Worm (Caenorhabditis elegans) whole organism, L4/young adult: ENCODE measurements around the gene ZK688.4.

Experiments
- W03F9.2 ChIP-seq: fragments of 150-350 bp; optimal IDR thresholded peaks from 2 replicates; lab custom pipeline; 2014; ENCODE audit warnings: missing biosample characterization, missing genetic modification characterization
- dao-5 ChIP-seq: sonication (generic microtip); optimal IDR thresholded peaks from 2 replicates; lab custom pipeline; 2016; ENCODE audit warnings: missing genotype, missing genetic modification characterization, moderate library complexity, missing compliant biosample characterization
- him-1 ChIP-seq: sonication (generic microtip); optimal IDR thresholded peaks from 2 replicates; lab custom pipeline; 2016; ENCODE audit warnings: missing genotype, missing genetic modification reagents, missing genetic modification characterization, missing compliant biosample characterization

The ZK688.4 gene

DNA sequence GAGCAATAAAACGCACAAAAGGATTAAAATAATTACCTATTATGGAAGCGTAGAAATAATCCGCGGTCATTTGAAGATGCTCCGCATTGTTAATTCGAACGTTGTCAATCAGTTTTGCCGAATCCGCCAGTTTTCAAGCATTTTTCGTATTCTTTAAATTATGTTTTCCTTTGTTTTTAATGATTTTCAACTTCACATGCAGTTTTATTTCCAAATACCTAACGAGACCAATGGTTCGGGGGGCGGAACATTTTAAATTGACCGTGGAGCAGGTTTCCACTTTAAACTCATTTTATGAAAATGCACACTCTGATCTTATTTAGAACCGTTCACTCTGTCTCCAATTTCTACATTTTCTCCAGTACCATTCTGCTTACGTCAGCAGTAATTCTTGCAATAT is at the start of gene ZK688.4:
TSS of gene ZK688.4 (plus strand) at position 301 of the 400 bp plus-strand sequence.
- TF ChIP-seq W03F9.2 (tag; lab: Kevin White, UChicago) (no peak), dao-5 (no peak), him-1 (no peak)

DNA sequence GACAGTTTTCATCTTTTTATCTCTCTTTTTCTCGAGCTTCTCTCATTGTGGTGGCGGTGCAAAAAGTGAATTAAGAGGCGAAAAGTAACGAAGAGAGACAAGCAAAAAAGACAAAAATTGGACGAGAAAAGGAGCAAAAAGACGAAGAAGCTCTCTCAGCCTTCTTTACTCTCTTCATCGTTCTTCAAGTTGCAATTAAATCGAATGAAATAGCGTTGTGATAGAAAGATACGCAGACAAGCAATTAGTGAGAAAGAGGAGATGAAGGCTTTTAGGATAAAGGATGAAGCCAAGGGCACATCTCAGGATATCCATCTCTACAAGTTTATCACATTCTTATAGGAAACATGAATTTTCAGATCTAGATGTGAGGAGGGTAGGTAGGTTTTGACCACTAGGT is 46.7 kb upstream of the ZK688.4 start:
- TF ChIP-seq W03F9.2 (tag; lab: Kevin White, UChicago) = no peak
- TF ChIP-seq dao-5 = no peak
- TF ChIP-seq him-1 = no peak

DNA sequence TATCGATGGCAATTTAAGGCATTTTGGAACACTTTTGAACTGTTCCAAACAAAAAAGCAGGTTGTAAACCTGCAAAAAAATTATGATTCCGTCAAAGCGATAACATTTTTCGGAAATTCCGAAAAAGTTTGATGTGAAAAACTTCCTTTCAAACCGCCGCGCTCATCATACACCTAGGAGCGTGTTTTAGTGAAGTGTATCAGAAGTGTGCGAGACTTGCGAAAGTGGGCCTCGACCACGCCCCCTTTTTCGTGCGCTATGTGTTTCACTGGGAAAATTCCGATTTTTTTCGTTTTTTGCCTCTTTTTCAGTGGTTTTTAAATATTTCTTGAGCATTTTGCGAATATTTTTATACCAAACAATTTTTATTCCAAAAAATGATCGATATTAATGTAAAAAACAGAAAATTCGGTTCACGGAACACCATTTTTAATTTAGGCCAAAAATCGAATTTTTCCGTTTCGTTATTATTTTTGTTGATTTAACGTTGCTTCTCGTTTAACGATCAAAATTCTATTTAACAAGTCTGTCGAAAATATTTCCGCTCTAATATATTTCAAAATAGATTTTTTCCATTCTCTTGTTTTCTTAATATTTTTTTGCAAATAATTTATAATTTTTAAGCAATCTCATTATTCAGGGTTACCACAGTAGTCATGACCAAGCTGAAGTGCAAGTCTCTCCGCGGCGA is 40.2 kb upstream of the ZK688.4 start, which contains the start of gene rpl-35:
TSS of gene rpl-35 (plus strand) at position 641 of the 691 bp plus-strand sequence.
- TF ChIP-seq W03F9.2 (tag; lab: Kevin White, UChicago) = peak; percentile 99
- TF ChIP-seq him-1 = peak; percentile 99
- peak; percentile 79 for TF ChIP-seq dao-5

DNA sequence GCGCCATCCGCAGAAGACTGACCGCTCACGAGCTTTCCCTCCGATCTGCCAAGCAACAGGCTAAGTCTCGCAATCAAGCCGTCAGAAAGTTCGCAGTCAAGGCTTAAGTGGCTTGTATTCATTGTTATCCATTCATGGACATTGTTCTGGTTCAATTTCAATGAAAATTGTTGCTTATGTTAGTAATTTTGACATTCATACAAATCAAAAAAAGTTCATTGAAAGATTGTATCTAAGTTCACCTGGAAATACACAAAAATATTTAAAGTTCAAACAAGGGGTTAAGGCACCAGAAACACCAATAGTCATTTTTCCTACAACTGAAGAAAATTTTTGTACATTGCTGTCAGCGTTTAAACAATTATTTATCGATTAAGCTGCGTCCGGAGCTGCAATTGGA is 39.4 kb upstream of the ZK688.4 start:
- TF ChIP-seq him-1 = no peak
- TF ChIP-seq W03F9.2 (tag; lab: Kevin White, UChicago) = no peak
- TF ChIP-seq dao-5 = no peak

DNA sequence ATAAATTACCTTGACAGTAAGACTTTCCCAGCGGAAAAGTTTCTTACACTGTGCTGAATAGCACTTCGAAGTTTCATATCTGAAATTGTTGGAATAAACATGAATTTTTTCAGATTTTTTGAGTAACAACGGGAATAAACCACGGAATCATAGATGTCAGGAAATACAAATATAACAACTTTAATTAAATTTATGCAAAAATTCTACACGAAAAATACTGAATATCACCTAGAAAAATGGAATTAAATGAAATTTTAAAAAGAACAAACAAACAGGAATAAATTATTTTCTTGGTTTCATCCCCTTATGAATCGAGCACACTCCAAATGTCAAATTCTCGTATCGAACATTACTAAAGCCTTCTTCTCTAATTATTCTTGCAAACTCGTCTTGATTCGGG is 37.7 kb upstream of the ZK688.4 start, which contains the start of gene tag-307:
TSS of gene tag-307 (minus strand) at position 101 of the 400 bp plus-strand sequence.
- TF ChIP-seq him-1 (no peak), dao-5 (no peak), W03F9.2 (tag; lab: Kevin White, UChicago) (no peak)

DNA sequence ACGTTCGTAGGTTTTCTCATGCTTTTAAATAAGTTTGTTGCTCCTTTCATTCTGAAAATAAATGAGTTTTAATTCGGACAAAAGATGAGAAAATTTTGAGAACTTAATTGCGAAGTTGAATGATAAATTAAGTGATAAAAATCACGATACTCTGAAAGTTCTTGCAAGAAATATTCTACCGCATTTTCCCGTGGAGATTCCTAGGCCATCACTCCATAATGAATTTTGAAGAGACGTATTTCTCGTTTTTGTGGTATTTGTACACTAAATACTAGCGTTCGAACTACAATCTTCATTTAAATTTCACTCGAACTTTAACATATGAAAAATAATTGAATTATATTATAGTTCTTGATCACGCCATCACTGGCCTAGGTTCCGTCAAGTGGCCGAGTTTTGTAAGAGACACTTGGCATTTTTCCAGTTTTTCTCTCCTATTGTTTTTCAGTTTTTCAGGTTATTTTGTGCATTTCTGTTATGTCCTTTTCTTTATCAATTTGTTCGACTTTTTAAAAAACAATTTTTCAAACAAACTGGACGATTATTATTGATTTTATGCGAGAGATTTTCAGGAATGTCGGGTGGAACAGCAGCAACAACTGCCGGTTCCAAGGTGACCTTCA is 36.3 kb upstream of the ZK688.4 start, which contains the start of the genes coq-5 and ufm-1:
TSS of gene coq-5 (minus strand) at position 51 of the 623 bp plus-strand sequence.
TSS of gene ufm-1 (plus strand) at position 573 of the 623 bp plus-strand sequence.
- TF ChIP-seq dao-5 (no peak), him-1 (peak; percentile 21)

DNA sequence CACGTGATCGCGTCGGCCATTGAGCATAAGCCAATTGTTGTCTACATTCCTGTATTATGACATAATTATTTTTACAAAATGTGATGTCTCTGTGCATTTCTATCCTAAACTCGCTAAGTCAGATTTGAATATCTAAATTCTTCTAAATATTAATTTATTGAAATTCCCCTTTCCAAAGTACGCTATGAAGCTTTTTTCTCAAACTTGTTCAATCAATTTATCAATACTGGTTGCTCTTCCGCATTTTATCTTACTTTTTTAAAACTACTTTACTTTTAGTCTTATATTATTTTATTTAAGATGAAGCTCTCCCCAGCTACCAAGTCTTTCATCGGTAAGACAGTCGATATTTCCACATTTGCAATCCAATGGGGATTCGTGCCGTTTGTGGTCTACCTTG is 35.5 kb upstream of the ZK688.4 start, which contains the start of gene tomm-7:
TSS of gene tomm-7 (plus strand) at position 301 of the 400 bp plus-strand sequence.
- TF ChIP-seq dao-5 (no peak), W03F9.2 (tag; lab: Kevin White, UChicago) (no peak), him-1 (no peak)

DNA sequence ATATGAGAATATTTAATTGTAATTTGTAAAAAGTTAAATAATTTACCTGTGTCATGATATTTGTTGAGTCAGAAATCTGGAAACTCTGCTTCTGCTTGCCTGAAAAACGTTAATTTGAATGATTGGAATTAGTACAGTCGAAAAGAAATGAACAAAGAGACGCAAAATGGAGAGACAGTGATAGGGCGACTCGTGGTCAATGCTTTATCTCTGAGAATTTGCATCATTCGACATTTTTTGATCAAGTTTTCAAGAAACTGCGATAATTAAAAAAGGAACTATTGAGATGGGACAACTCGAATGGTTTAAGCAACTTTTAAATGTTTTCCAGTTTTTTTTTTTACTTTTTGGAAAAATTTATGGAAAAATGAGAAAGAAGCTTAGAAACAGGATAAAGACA is 33.9 kb upstream of the ZK688.4 start, which contains the start of gene cuc-1:
TSS of gene cuc-1 (minus strand) at position 101 of the 400 bp plus-strand sequence.
- TF ChIP-seq W03F9.2 (tag; lab: Kevin White, UChicago) = no peak
- no peak for TF ChIP-seq him-1
- TF ChIP-seq dao-5 = no peak

DNA sequence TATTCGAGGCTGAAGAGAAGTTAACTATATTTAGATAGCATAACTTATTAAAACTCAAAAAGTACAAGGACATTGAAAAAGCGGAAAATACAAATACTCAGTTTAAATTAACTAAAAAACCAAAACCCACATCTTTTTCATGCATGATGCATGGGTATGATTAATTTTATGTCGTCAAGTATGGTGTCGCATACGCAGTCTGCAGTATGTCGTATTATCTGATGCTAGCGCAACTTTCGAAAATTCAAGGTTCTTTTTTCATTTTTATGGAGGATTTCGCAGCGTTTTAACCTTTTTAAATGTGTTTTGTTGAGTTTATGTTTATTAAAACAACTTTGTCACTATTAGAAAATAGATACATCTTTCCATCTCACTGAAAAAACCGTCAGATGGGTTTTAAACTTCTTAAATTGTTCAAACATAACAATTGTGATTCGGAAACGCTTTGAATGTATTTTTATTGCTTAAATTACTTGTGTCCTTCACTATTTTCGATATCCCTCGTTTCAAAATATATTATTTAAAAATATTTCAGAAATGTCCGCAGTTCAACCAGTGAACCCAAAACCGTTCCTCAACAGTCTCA is 33.2 kb upstream of the ZK688.4 start, which contains the start of gene snr-5:
TSS of gene snr-5 (plus strand) at position 536 of the 586 bp plus-strand sequence.
- no peak for TF ChIP-seq W03F9.2 (tag; lab: Kevin White, UChicago)
- TF ChIP-seq dao-5 = no peak
- TF ChIP-seq him-1 = no peak

DNA sequence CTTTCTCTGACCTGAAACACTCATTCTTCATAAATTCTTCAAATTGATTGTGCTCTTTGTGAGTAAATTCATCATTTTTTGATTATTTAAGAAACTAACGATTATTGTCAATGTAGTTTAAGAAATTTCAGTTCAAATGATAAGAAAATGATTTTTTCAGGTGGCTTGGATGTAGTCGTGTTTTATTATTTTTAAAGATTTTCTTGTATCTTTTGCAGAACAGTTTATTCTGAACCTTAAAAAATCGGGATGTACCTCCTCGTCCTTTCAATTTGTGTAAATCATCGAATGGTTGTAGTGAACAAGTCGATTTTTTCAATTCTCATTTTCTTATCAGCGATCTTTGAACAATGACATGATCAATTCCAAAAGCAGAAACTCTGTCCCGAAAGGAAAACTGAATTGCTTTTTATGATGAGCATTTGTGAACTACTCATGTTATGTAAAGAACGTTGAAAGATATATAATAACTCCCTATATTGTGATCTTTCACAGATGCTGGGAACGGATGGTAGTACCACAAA is 29.5 kb upstream of the ZK688.4 start, which contains the start of gene slc-17.3:
TSS of gene slc-17.3 (minus strand) at position 51 of the 524 bp plus-strand sequence.
- TF ChIP-seq W03F9.2 (tag; lab: Kevin White, UChicago) = no peak

DNA sequence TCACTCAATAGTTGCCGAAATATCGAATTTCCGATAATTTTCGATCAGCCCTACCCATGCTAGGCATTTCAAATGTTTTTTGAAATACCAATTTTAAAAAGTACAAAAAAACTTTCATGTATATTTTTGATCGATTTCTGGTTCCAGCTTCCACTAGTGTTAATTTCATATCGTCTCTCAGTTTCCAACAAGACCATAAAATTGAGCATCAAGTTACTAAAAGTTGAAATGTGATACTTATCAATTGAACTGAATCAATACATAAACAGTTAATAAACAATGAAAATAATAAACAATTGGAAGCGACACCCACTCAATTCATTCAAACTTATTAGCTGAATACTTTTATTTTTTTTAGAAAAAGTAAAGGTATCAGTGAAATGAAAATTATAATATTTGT is 28.6 kb upstream of the ZK688.4 start, which contains the start of gene cup-4:
TSS of gene cup-4 (plus strand) at position 301 of the 400 bp plus-strand sequence.
- TF ChIP-seq W03F9.2 (tag; lab: Kevin White, UChicago) = no peak
- no peak for TF ChIP-seq dao-5
- no peak for TF ChIP-seq him-1

DNA sequence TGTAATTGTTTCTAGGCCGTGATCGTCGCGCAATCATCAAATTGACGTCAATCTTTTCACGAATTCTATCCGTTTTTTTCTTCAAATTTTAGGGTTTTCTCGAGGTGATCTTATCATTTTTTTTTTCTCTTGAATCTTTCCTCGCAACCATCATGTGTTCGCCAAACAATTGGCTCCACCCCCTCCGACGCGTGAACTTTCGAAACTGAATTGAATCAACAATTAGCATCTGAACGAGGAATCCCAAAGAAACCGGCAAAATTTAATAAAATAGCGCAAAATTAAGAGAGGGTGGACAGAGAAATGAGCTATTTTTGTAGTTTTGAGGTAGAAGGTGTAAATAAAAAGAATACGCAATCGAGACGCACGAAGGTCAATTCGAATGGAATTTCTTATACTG is 22.0 kb upstream of the ZK688.4 start:
- TF ChIP-seq dao-5 (no peak), W03F9.2 (tag; lab: Kevin White, UChicago) (no peak), him-1 (no peak)

DNA sequence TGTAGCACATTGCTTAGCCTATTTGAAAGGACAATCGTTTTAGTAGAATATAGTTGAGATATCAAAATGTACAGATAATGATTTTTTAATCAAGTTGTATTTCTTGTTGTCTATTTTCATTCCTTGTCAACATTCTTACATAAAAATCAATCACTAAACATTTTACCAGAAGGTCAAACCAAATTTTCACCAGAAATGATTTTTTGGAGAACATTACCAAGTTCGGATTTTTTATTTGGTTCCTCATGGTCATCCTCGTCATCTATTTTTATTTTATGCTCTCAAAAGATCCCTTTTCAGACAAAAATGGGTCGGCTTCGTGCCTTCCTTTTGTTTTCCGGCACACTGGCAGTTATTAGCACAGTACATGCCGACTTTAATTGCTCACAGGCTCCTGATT is 21.3 kb upstream of the ZK688.4 start, which contains the start of gene tyr-1:
TSS of gene tyr-1 (plus strand) at position 301 of the 400 bp plus-strand sequence.
- TF ChIP-seq him-1 (no peak), dao-5 (no peak), W03F9.2 (tag; lab: Kevin White, UChicago) (no peak)

DNA sequence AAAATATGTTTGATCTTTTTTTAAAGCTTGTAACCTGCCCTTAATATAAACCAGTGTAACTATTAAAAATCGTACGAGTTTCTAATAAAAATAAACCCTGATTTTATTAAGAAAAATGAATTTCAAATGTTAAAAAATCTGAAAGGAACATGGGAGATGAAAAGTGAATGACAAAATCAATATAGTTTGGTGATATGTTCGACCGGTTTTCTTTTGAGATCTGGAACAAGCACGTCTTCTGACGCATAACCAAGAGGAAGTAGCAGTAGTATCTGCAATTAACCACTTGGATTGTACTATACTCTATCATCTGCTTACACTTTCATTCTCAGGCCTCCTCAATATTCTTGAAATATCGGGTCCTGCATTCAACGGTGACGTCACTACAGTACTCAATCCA is 17.7 kb upstream of the ZK688.4 start:
- TF ChIP-seq W03F9.2 (tag; lab: Kevin White, UChicago) (no peak), him-1 (no peak), dao-5 (no peak)
